Fruit fly (Drosophila melanogaster) whole organism, embryonic: ENCODE measurements around the gene CG8206.

ENCODE experiments used
- CG11093 ChIP-seq: fragments of 200-800 bp; sonication (Bioruptor generic); IDR thresholded peaks from 3 replicates; pipeline ENCODE4 v1.3.6; 2022; ENCODE audit warnings: missing biosample characterization, missing genetic modification characterization
- CG2202 ChIP-seq: fragments of 200-800 bp; sonication (Bioruptor generic); optimal IDR thresholded peaks from 2 replicates; lab custom pipeline; 2018; ENCODE audit warnings: missing biosample characterization, mild to moderate bottlenecking, missing genetic modification characterization
- CTCF ChIP-seq: fragments of 200-800 bp; sonication (Bioruptor generic); optimal IDR thresholded peaks from 2 replicates; lab custom pipeline; 2017; ENCODE audit warnings: missing biosample characterization, mild to moderate bottlenecking, missing genetic modification characterization, moderate library complexity
- caup ChIP-seq: fragments of 200-800 bp; sonication (Bioruptor generic); optimal IDR thresholded peaks from 3 replicates; lab custom pipeline; 2017; ENCODE audit warnings: missing biosample characterization, mild to moderate bottlenecking, missing genetic modification characterization, moderate library complexity; ENCODE audit not compliant: severe bottlenecking
- ems ChIP-seq: fragments of 200-800 bp; sonication (Bioruptor generic); optimal IDR thresholded peaks from 3 replicates; lab custom pipeline; 2016; ENCODE audit warnings: missing biosample characterization, missing genetic modification characterization
- tx ChIP-seq: fragments of 200-800 bp; sonication (Bioruptor generic); optimal IDR thresholded peaks from 2 replicates; lab custom pipeline; 2016; ENCODE audit warnings: missing biosample characterization, missing genetic modification characterization

CG8206 gene

DNA sequence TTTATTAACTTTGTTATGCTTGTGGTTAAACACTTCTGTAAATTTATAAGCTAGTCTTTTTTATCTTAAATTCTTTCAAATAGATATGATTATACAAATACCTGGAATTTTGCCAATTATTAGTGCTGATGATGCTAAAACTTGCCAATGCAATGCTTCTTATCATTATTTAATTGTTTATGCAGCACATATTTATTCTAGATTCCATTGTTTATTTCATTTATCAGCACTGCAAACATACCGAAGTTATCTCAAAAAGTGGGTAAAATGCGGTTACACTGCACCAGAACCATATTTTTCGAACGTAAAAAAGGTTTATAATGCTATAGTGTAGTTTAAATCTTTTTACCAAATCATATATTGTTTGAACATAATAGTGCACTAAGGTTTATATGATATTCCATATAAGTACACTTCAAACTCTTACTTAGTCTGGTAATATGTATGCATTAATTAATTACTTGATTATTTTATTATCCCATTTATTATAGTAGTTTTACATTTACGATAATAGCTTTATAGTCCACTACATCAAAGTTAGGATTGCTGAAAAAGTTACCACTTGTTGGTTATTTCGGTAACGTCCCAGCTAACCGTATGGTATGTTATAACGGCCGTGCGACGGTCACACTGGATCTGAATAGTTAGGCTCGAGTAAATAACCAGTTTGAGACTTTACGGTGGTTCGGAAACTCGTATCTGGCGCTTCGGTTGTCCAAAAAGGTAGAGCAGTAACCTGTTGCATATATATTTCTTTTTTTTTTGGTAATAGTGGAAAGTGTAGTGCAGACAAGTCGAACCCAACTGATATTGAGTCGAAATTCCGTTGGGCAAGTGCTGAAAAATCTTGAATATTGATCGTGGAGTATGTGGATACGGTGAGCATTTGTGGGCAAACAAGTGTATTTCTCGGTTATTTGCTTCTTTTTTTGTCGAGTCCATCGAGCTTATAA lies 49.5 kb downstream of the CG8206 start, which contains the start of gene Rhp (continued):
- TF ChIP-seq ems (GFP tag; lab: Kevin White, UChicago) (no peak), CTCF (GFP tag; lab: Kevin White, UChicago) (no peak), CG11093 (GFP tag; lab: Robert Waterston, UW) (no peak), tx (GFP tag; lab: Kevin White, UChicago) (no peak), CG2202 (peak; percentile 39), caup (GFP tag; lab: Kevin White, UChicago) (peak; percentile 31)
- TF ChIP-seq, all 482 proteins: peak for 136
